Worm (Caenorhabditis elegans): ENCODE measurements around the gene cst-2.

The cst-2 gene

DNA sequence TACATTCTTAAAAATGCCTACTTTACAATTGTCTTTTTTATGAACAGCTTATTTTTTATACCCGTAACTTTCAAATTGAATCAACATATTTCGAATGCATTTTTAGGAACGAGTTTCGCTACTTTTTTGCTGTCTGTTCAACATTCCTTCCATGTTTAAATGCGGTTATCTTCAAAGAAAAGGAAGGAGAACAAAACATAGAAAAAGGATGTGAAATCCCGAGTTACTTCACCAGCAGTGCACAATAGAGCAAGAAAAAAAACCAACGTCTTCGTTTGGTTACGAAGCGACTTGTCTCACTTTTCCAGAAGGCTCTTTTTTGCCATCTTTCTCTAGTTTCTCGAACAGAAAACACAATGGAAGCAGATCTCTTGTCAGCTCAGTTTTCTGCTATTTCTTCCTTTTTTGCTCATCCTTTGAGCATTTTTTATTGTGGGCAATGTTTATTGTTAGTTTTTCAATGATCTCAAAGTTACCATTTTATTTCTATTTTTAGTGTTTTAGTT lies 50.1 kb downstream of the cst-2 start, which contains the start of gene cka-2:
Gene cka-2, plus strand, starts transcription at position 456 of the 506 bp plus-strand sequence.
- 0 out of 2 replicates have a peak, but pooled peaks have one; percentile 46 for TF ChIP-seq ctbp-1 (GFP tag; IDR thresholded peaks at IDR 0.05)
- no peak for TF ChIP-seq lin-13 (GFP tag; optimal IDR thresholded peaks at IDR 0.05)
- TF ChIP-seq ces-1 (GFP tag; optimal IDR thresholded peaks at IDR 0.05): peak; percentile 67
- TF ChIP-seq fkh-10 (GFP tag; optimal IDR thresholded peaks at IDR 0.05): peak; percentile 83
- TF ChIP-seq nhr-48 (tag; optimal IDR thresholded peaks at IDR 0.05): no peak
- TF ChIP-seq lsy-2 (tag; optimal IDR thresholded peaks at IDR 0.05): peak in 1 of 2 experiments; percentile 19
- peak; percentile 14 for TF ChIP-seq hlh-30 (tag; optimal IDR thresholded peaks at IDR 0.05; ENCODE audit: insufficient read depth)

DNA sequence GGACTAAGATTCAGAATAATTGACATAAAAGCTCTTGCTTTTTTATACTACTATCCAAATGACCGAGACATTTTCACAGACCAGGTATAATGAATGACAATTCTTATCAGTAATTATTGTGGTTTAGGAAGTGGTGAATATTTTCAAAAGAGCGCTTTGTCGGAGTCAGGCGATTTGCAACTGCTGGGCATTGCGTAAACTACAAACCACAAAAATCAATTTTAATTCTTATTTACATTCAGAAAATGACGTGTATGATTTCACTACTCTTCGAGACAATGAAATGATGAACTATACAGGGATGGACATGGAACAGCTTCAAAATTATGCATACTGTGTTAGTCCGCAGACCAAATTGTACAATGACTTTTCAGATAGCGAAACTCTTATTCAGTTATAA lies 51.4 kb downstream of the cst-2 start:
- no peak for TF ChIP-seq unc-130 (GFP tag; optimal IDR thresholded peaks at IDR 0.05)
- no peak for TF ChIP-seq dmd-9 (GFP tag; IDR thresholded peaks at IDR 0.05)
- TF ChIP-seq dmd-6 (GFP tag; IDR thresholded peaks at IDR 0.05): peak; percentile 56
- no peak for TF ChIP-seq daf-16 (GFP tag; optimal IDR thresholded peaks at IDR 0.05)
- peak; percentile 76 for TF ChIP-seq daf-16 (tag; optimal IDR thresholded peaks at IDR 0.05)
- no peak for TF ChIP-seq ceh-20 (GFP tag; IDR thresholded peaks at IDR 0.05)
- peak; percentile 47 for TF ChIP-seq hlh-11 (tag; optimal IDR thresholded peaks at IDR 0.05)
- TF ChIP-seq nhr-77 (tag; optimal IDR thresholded peaks at IDR 0.05): peak; percentile 16
- TF ChIP-seq snpc-1.2 (GFP tag; IDR thresholded peaks at IDR 0.05): no peak
- TF ChIP-seq R02D3.7 (tag; optimal IDR thresholded peaks at IDR 0.05): no peak
- TF ChIP-seq snpc-4 (tag; optimal IDR thresholded peaks at IDR 0.05): no peak
- no peak for TF ChIP-seq T26A8.4 (GFP tag; IDR thresholded peaks at IDR 0.05)
- TF ChIP-seq ceh-82 (tag; optimal IDR thresholded peaks at IDR 0.05): no peak
- TF ChIP-seq nhr-28 (tag; optimal IDR thresholded peaks at IDR 0.05): peak; percentile 84
- no peak for TF ChIP-seq duxl-1 (tag; optimal IDR thresholded peaks at IDR 0.05; ENCODE audit: poor library complexity)
- no peak for TF ChIP-seq lir-3 (tag; optimal IDR thresholded peaks at IDR 0.05)
- no peak for TF ChIP-seq nhr-111 (GFP tag; optimal IDR thresholded peaks at IDR 0.05)
- no peak for TF ChIP-seq F37D6.2 (tag; optimal IDR thresholded peaks at IDR 0.05)
- no peak for TF ChIP-seq T20F7.1 (GFP tag; optimal IDR thresholded peaks at IDR 0.05)
- TF ChIP-seq unc-39 (tag; optimal IDR thresholded peaks at IDR 0.05): no peak
- TF ChIP-seq zfp-2 (tag; optimal IDR thresholded peaks at IDR 0.05): no peak
- peak; percentile 12 for TF ChIP-seq pqm-1 (tag; optimal IDR thresholded peaks at IDR 0.05)
- no peak for TF ChIP-seq zip-2 (tag; optimal IDR thresholded peaks at IDR 0.05)
- no peak for TF ChIP-seq ctbp-1 (GFP tag; IDR thresholded peaks at IDR 0.05)
- no peak for TF ChIP-seq gei-8 (GFP tag; optimal IDR thresholded peaks at IDR 0.05)
- TF ChIP-seq lin-1 (GFP tag; IDR thresholded peaks at IDR 0.05): peak; percentile 27; the same call in 1 of the 2 replicates
- no peak for TF ChIP-seq hlh-30 (tag; optimal IDR thresholded peaks at IDR 0.05; ENCODE audit: insufficient read depth)
- TF ChIP-seq nhr-11 (tag; optimal IDR thresholded peaks at IDR 0.05): no peak

DNA sequence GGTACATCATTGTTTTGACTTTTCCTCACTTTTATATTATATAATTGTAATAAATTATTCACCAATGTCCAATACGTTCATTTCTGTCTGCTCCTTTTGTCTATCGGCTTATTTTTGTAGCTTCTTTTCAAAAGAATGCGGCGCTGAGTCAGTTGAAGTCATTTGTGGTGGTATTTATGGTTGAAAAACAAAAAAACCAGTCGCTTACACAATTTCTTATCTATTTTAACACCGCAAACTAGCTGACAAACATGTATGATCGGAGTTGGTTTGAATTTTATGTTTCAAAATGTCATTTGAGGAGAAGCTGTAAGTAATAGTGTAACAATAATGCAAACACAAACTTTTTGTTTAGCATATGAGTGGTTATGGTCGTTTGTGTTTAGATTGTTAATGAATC lies 51.9 kb downstream of the cst-2 start, which contains the start of gene ets-10:
Gene ets-10, plus strand, starts transcription at position 201 of the 400 bp plus-strand sequence.
- peak; percentile 65 for TF ChIP-seq nhr-28 (tag; optimal IDR thresholded peaks at IDR 0.05)
- peak; percentile 52 for TF ChIP-seq pqm-1 (tag; optimal IDR thresholded peaks at IDR 0.05)
- no peak for TF ChIP-seq daf-16 (GFP tag; optimal IDR thresholded peaks at IDR 0.05)
- TF ChIP-seq daf-16 (tag; optimal IDR thresholded peaks at IDR 0.05): peak; percentile 82
- peak; percentile 31 for TF ChIP-seq dve-1 (tag; optimal IDR thresholded peaks at IDR 0.05; ENCODE audit: insufficient read depth)
- TF ChIP-seq ztf-11 (tag; optimal IDR thresholded peaks at IDR 0.05): no peak
- TF ChIP-seq php-3 (GFP tag; IDR thresholded peaks at IDR 0.05): peak; percentile 46; the same call in 1 of the 2 replicates
- no peak for TF ChIP-seq hlh-11 (tag; optimal IDR thresholded peaks at IDR 0.05)
- no peak for TF ChIP-seq nhr-11 (tag; optimal IDR thresholded peaks at IDR 0.05)
- TF ChIP-seq nhr-6 (tag; optimal IDR thresholded peaks at IDR 0.05): peak; percentile 56
- no peak for TF ChIP-seq ctbp-1 (GFP tag; IDR thresholded peaks at IDR 0.05)
